Worm (Caenorhabditis elegans) whole organism, young adult: ENCODE data around the gene F29G9.1.

ENCODE experiments used
- B0035.1 ChIP-seq: sonication (generic microtip); optimal IDR thresholded peaks from 2 replicates; lab custom pipeline; 2016; ENCODE audit warnings: missing genetic modification characterization, mild to moderate bottlenecking, missing compliant biosample characterization, missing genotype, missing genetic modification reagents
- B0261.1 ChIP-seq: sonication (generic microtip); optimal IDR thresholded peaks from 2 replicates; lab custom pipeline; 2016; ENCODE audit warnings: mild to moderate bottlenecking, missing genetic modification characterization, moderate library complexity, missing compliant biosample characterization
- B0336.3 ChIP-seq: fragments of 200-800 bp; sonication (Bioruptor generic); IDR thresholded peaks from 2 replicates; pipeline ENCODE4 v1.3.6; 2022; ENCODE audit warnings: missing genetic modification characterization, missing compliant biosample characterization
- C06A6.2 ChIP-seq: fragments of 200-800 bp; sonication (Bioruptor generic); conservative IDR thresholded peaks from 2 replicates; pipeline ENCODE4 v1.3.6; 2022; ENCODE audit warnings: missing genetic modification characterization, missing compliant biosample characterization
- F22D6.2 ChIP-seq: sonication (generic microtip); optimal IDR thresholded peaks from 2 replicates; lab custom pipeline; 2016; ENCODE audit warnings: mild to moderate bottlenecking, missing genetic modification characterization, missing compliant biosample characterization
- F23B12.7 ChIP-seq: sonication (generic microtip); optimal IDR thresholded peaks from 2 replicates; lab custom pipeline; 2017; ENCODE audit warnings: missing genetic modification characterization, mild to moderate bottlenecking, missing compliant biosample characterization, antibody characterized with exemption, moderate library complexity; ENCODE audit not compliant: insufficient read depth
- F33H1.4 ChIP-seq: fragments of 200-800 bp; sonication (Bioruptor generic); IDR thresholded peaks from 2 replicates; pipeline ENCODE4 v1.3.6; 2022; ENCODE audit warnings: missing genetic modification reagents, missing genetic modification characterization, missing compliant biosample characterization
- F52B5.7 ChIP-seq: sonication (generic microtip); optimal IDR thresholded peaks from 2 replicates; lab custom pipeline; 2016; ENCODE audit warnings: mild to moderate bottlenecking, missing genetic modification characterization, missing compliant biosample characterization
- F55B11.4 ChIP-seq: sonication (generic microtip); optimal IDR thresholded peaks from 2 replicates; lab custom pipeline; 2016; ENCODE audit warnings: missing compliant biosample characterization, missing genetic modification characterization, borderline replicate concordance; ENCODE audit not compliant: insufficient read depth
- F57A8.1 ChIP-seq: fragments of 200-800 bp; sonication (Bioruptor generic); optimal IDR thresholded peaks from 2 replicates; lab custom pipeline; 2018; ENCODE audit warnings: mild to moderate bottlenecking, missing genetic modification characterization, moderate library complexity, missing compliant biosample characterization
- K11D2.4 ChIP-seq: fragments of 200-800 bp; sonication (Bioruptor generic); IDR thresholded peaks from 2 replicates; pipeline ENCODE4 v1.3.6; 2022; ENCODE audit warnings: missing genetic modification reagents, missing genetic modification characterization, missing compliant biosample characterization
- T07F8.4 ChIP-seq: sonication (generic microtip); optimal IDR thresholded peaks from 2 replicates; lab custom pipeline; 2016; ENCODE audit warnings: mild to moderate bottlenecking, missing genetic modification characterization, moderate library complexity, missing compliant biosample characterization
- Y56A3A.18 ChIP-seq: fragments of 200-800 bp; sonication (Bioruptor generic); IDR thresholded peaks from 2 replicates; pipeline ENCODE4 v1.3.6; 2022; ENCODE audit warnings: missing genetic modification reagents, missing genetic modification characterization, missing compliant biosample characterization
- Y95B8A.8 ChIP-seq: fragments of 200-800 bp; sonication (Bioruptor generic); IDR thresholded peaks from 2 replicates; pipeline ENCODE4 v1.3.6; 2022; ENCODE audit warnings: missing genetic modification reagents, missing genetic modification characterization, missing compliant biosample characterization
- akir-1 ChIP-seq: fragments of 200-800 bp; sonication (Bioruptor generic); optimal IDR thresholded peaks from 2 replicates; lab custom pipeline; 2018; ENCODE audit warnings: mild to moderate bottlenecking, missing genetic modification characterization, moderate library complexity, missing compliant biosample characterization
- aptf-3 ChIP-seq: fragments of 200-800 bp; sonication (Bioruptor generic); IDR thresholded peaks from 2 replicates; pipeline ENCODE4 v1.3.6; 2022; ENCODE audit warnings: missing genetic modification characterization, missing compliant biosample characterization
- ceh-27 ChIP-seq: fragments of 200-800 bp; sonication (Bioruptor generic); optimal IDR thresholded peaks from 2 replicates; lab custom pipeline; 2018; ENCODE audit warnings: mild to moderate bottlenecking, missing genetic modification characterization, moderate library complexity, missing compliant biosample characterization
- ceh-40 ChIP-seq: fragments of 200-800 bp; sonication (Bioruptor generic); IDR thresholded peaks from 2 replicates; pipeline ENCODE4 v1.3.6; 2022; ENCODE audit warnings: missing genetic modification characterization, missing compliant biosample characterization
- ceh-79 ChIP-seq: sonication (generic microtip); optimal IDR thresholded peaks from 2 replicates; lab custom pipeline; 2017; ENCODE audit warnings: mild to moderate bottlenecking, missing genetic modification characterization, missing compliant biosample characterization
- dpff-1 ChIP-seq: sonication (generic microtip); optimal IDR thresholded peaks from 2 replicates; lab custom pipeline; 2017; ENCODE audit warnings: mild to moderate bottlenecking, missing genetic modification characterization, missing compliant biosample characterization
- efl-1 ChIP-seq: fragments of 150-350 bp; optimal IDR thresholded peaks from 2 replicates; lab custom pipeline; 2014; ENCODE audit warnings: missing biosample characterization, missing genetic modification reagents, missing genetic modification characterization
- egl-44 ChIP-seq: fragments of 200-800 bp; sonication (Bioruptor generic); IDR thresholded peaks from 2 replicates; pipeline ENCODE4 v1.3.6; 2022; ENCODE audit warnings: missing genetic modification reagents, missing genetic modification characterization, missing compliant biosample characterization
- ekl-4 ChIP-seq: fragments of 200-800 bp; sonication (Bioruptor generic); IDR thresholded peaks from 2 replicates; pipeline ENCODE4 v1.3.6; 2022; ENCODE audit warnings: missing genetic modification reagents, missing genetic modification characterization, missing compliant biosample characterization
- him-1 ChIP-seq: sonication (generic microtip); optimal IDR thresholded peaks from 2 replicates; lab custom pipeline; 2016; ENCODE audit warnings: missing genotype, missing genetic modification reagents, missing genetic modification characterization, missing compliant biosample characterization
- hlh-26 ChIP-seq: fragments of 200-800 bp; sonication (Bioruptor generic); conservative IDR thresholded peaks from 2 replicates; pipeline ENCODE4 v1.3.6; 2022; ENCODE audit warnings: missing genetic modification reagents, missing genetic modification characterization, missing compliant biosample characterization
- hmg-1.2 ChIP-seq: fragments of 200-800 bp; sonication (Bioruptor generic); IDR thresholded peaks from 2 replicates; pipeline ENCODE4 v1.3.6; 2022; ENCODE audit warnings: missing genetic modification reagents, missing genetic modification characterization, missing compliant biosample characterization
- hmg-20 ChIP-seq: fragments of 200-800 bp; sonication (Bioruptor generic); IDR thresholded peaks from 2 replicates; pipeline ENCODE4 v1.3.6; 2022; ENCODE audit warnings: missing genetic modification reagents, missing genetic modification characterization, missing compliant biosample characterization
- lin-35 ChIP-seq, 3 experiments: fragments of 150-350 bp in 2 of 3; sonication (generic microtip) in 1 of 3; optimal IDR thresholded peaks; 2 replicates each; lab custom pipeline; 2014 to 2018; ENCODE audit warnings: missing biosample characterization in 3 of 3, missing genetic modification characterization in 3 of 3, missing genetic modification reagents in 3 of 3
- lin-54 ChIP-seq: fragments of 200-800 bp; sonication (Bioruptor generic); optimal IDR thresholded peaks from 2 replicates; lab custom pipeline; 2018; ENCODE audit warnings: mild to moderate bottlenecking, missing genetic modification characterization, missing compliant biosample characterization
- lir-1 ChIP-seq: fragments of 200-800 bp; sonication (Bioruptor generic); conservative IDR thresholded peaks from 2 replicates; pipeline ENCODE4 v1.3.6; 2022; ENCODE audit warnings: missing genetic modification reagents, missing genetic modification characterization, missing compliant biosample characterization
- lsy-27 ChIP-seq: sonication (generic microtip); optimal IDR thresholded peaks from 2 replicates; lab custom pipeline; 2017; ENCODE audit warnings: missing genetic modification characterization, mild to moderate bottlenecking, missing compliant biosample characterization, antibody characterized with exemption, missing genotype, borderline replicate concordance; ENCODE audit not compliant: insufficient read depth
- madf-3 ChIP-seq: fragments of 200-800 bp; sonication (Bioruptor generic); IDR thresholded peaks from 2 replicates; pipeline ENCODE4 v1.3.6; 2022; ENCODE audit warnings: missing genetic modification reagents, missing genetic modification characterization, missing compliant biosample characterization
- madf-6 ChIP-seq: fragments of 200-800 bp; sonication (Bioruptor generic); IDR thresholded peaks from 2 replicates; pipeline ENCODE4 v1.3.6; 2022; ENCODE audit warnings: missing genetic modification reagents, missing genetic modification characterization, missing compliant biosample characterization
- madf-8 ChIP-seq: fragments of 200-800 bp; sonication (Bioruptor generic); conservative IDR thresholded peaks from 2 replicates; pipeline ENCODE4 v1.3.6; 2022; ENCODE audit warnings: missing genetic modification reagents, missing genetic modification characterization, missing compliant biosample characterization
- mcd-1 ChIP-seq: fragments of 200-800 bp; sonication (Bioruptor generic); IDR thresholded peaks from 2 replicates; pipeline ENCODE4 v1.3.6; 2022; ENCODE audit warnings: missing genetic modification reagents, missing genetic modification characterization, missing compliant biosample characterization
- mxl-1 ChIP-seq: sonication (generic microtip); optimal IDR thresholded peaks from 2 replicates; lab custom pipeline; 2016; ENCODE audit warnings: missing genetic modification characterization, missing compliant biosample characterization
- nfya-2 ChIP-seq: fragments of 200-800 bp; sonication (Bioruptor generic); IDR thresholded peaks from 2 replicates; pipeline ENCODE4 v1.3.6; 2022; ENCODE audit warnings: missing genetic modification reagents, missing genetic modification characterization, missing compliant biosample characterization
- nhr-120 ChIP-seq: fragments of 200-800 bp; sonication (Bioruptor generic); IDR thresholded peaks from 2 replicates; pipeline ENCODE4 v1.3.6; 2022; ENCODE audit warnings: missing genetic modification characterization, missing compliant biosample characterization
- nhr-80 ChIP-seq: sonication (generic microtip); optimal IDR thresholded peaks from 2 replicates; lab custom pipeline; 2016; ENCODE audit warnings: missing genetic modification characterization, missing compliant biosample characterization
- nhr-90 ChIP-seq: sonication (generic microtip); optimal IDR thresholded peaks from 2 replicates; lab custom pipeline; 2016; ENCODE audit warnings: missing genotype, mild to moderate bottlenecking, missing genetic modification characterization, missing compliant biosample characterization
- pbrm-1 ChIP-seq: fragments of 200-800 bp; sonication (Bioruptor generic); IDR thresholded peaks from 2 replicates; pipeline ENCODE4 v1.3.6; 2022; ENCODE audit warnings: missing genetic modification reagents, missing genetic modification characterization, missing compliant biosample characterization
- rcor-1 ChIP-seq: fragments of 200-800 bp; sonication (Bioruptor generic); IDR thresholded peaks from 2 replicates; pipeline ENCODE4 v1.3.6; 2022; ENCODE audit warnings: missing genetic modification reagents, missing genetic modification characterization, missing compliant biosample characterization
- sdz-38 ChIP-seq: sonication (generic microtip); optimal IDR thresholded peaks from 2 replicates; lab custom pipeline; 2016; ENCODE audit warnings: missing genotype, missing genetic modification characterization, missing compliant biosample characterization
- sea-2 ChIP-seq: fragments of 200-800 bp; sonication (Bioruptor generic); IDR thresholded peaks from 2 replicates; pipeline ENCODE4 v1.3.6; 2022; ENCODE audit warnings: missing genetic modification characterization, missing compliant biosample characterization
- somi-1 ChIP-seq: fragments of 200-800 bp; sonication (Bioruptor generic); optimal IDR thresholded peaks from 2 replicates; lab custom pipeline; 2018; ENCODE audit warnings: mild to moderate bottlenecking, missing genetic modification characterization, missing compliant biosample characterization
- zfh-2 ChIP-seq: fragments of 200-800 bp; sonication (Bioruptor generic); conservative IDR thresholded peaks from 2 replicates; pipeline ENCODE4 v1.3.6; 2022; ENCODE audit warnings: missing genetic modification reagents, missing genetic modification characterization, missing compliant biosample characterization
- ztf-18 ChIP-seq: sonication (generic microtip); optimal IDR thresholded peaks from 2 replicates; lab custom pipeline; 2016; ENCODE audit warnings: missing genotype, mild to moderate bottlenecking, missing genetic modification characterization, missing compliant biosample characterization
- ztf-22 ChIP-seq: fragments of 200-800 bp; sonication (Bioruptor generic); optimal IDR thresholded peaks from 2 replicates; lab custom pipeline; 2018; ENCODE audit warnings: mild to moderate bottlenecking, missing genetic modification characterization, moderate library complexity, missing compliant biosample characterization
- ztf-25 ChIP-seq: fragments of 200-800 bp; sonication (Bioruptor generic); IDR thresholded peaks from 2 replicates; pipeline ENCODE4 v1.3.6; 2022; ENCODE audit warnings: missing genetic modification reagents, missing genetic modification characterization, missing compliant biosample characterization

The F29G9.1 gene

DNA sequence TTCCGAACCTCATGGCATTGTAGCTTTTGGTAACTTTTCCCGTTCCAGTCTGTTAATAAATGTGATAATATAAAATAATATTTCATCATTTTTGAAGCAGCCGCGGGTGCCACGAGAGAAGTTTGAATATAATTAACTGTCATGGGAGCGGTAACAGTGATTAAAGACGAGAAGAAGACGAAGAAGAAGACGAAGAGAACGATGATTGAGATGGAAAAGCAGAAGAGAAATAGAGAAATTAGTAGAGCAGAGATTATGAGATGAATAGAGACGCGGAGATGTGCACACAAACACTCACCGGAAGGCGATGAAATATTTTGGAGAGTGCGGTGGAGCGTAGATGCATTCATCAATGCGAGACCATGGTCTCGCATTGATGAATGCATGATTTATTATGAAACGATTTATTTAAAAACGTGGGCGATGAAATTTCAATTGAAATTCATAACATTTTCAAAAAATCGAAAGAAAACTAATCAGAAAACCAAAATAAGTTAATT is 14.3 kb downstream of the F29G9.1 start, which contains the start of gene seip-1 (continued):
- no peak for TF ChIP-seq lin-35 (GFP tag; optimal IDR thresholded peaks at IDR 0.05; lab: Kevin White, UChicago)
- no peak for TF ChIP-seq nhr-90 (tag; lab: Kevin White, UChicago)
- TF ChIP-seq dpff-1 (tag; lab: Kevin White, UChicago), result no peak
- TF ChIP-seq lir-1 (GFP tag; lab: Robert Waterston, UW), result 0 out of 2 replicates have a peak, but pooled peaks have one; percentile 16
- TF ChIP-seq C06A6.2, result no peak
- no peak for TF ChIP-seq ceh-79
- TF ChIP-seq somi-1 (GFP tag; lab: Kevin White, UChicago), result no peak
- TF ChIP-seq zfh-2, result no peak
- 0 out of 2 replicates have a peak, but pooled peaks have one; percentile 57 for TF ChIP-seq Y95B8A.8 (GFP tag; lab: Robert Waterston, UW)
- no peak for TF ChIP-seq madf-6
- TF ChIP-seq ztf-22 (GFP tag; lab: Kevin White, UChicago), result no peak
- no peak for TF ChIP-seq sea-2 (GFP tag; lab: Robert Waterston, UW)
- TF ChIP-seq aptf-3 (GFP tag; lab: Robert Waterston, UW), result no peak
- TF ChIP-seq nhr-80 (tag; lab: Kevin White, UChicago), result peak; percentile 94
- TF ChIP-seq madf-8, result no peak
- TF ChIP-seq hmg-20 (GFP tag; lab: Robert Waterston, UW), result no peak
- no peak for TF ChIP-seq him-1 (tag; lab: Kevin White, UChicago)
- peak; percentile 95 for TF ChIP-seq mcd-1 (GFP tag; lab: Robert Waterston, UW)
- TF ChIP-seq lin-54 (GFP tag; lab: Kevin White, UChicago), result no peak
- no peak for TF ChIP-seq madf-3 (GFP tag; lab: Robert Waterston, UW)
- 0 out of 2 replicates have a peak, but pooled peaks have one; percentile 33 for TF ChIP-seq ekl-4 (GFP tag; lab: Robert Waterston, UW)
- TF ChIP-seq F22D6.2 (tag; lab: Kevin White, UChicago), result no peak
- TF ChIP-seq F55B11.4 (tag; lab: Kevin White, UChicago), result no peak
- no peak for TF ChIP-seq nfya-2 (GFP tag; lab: Robert Waterston, UW)
- peak; percentile 48 for TF ChIP-seq efl-1 (GFP tag; lab: Kevin White, UChicago)
- no peak for TF ChIP-seq sdz-38 (tag; lab: Kevin White, UChicago)
- TF ChIP-seq ztf-25, result no peak
- peak; percentile 84 for TF ChIP-seq F23B12.7 (tag; lab: Kevin White, UChicago)
- TF ChIP-seq T07F8.4 (tag; lab: Kevin White, UChicago), result no peak
- TF ChIP-seq B0336.3 (GFP tag; lab: Robert Waterston, UW), result no peak
- no peak for TF ChIP-seq nhr-120 (GFP tag; lab: Robert Waterston, UW)
- no peak for TF ChIP-seq B0261.1 (tag; lab: Kevin White, UChicago)
- TF ChIP-seq hlh-26 (GFP tag; lab: Robert Waterston, UW), result no peak
- no peak for TF ChIP-seq Y56A3A.18 (GFP tag; lab: Robert Waterston, UW)
- TF ChIP-seq F57A8.1, result no peak
- TF ChIP-seq pbrm-1 (GFP tag; lab: Robert Waterston, UW), result peak; percentile 55; the same call in 1 of the 2 replicates
- TF ChIP-seq ztf-18 (tag; lab: Kevin White, UChicago), result peak; percentile 36
- TF ChIP-seq akir-1 (GFP tag; lab: Kevin White, UChicago), result no peak
- TF ChIP-seq egl-44, result 0 out of 2 replicates have a peak, but pooled peaks have one; percentile 38
- peak; percentile 61; the same call in 1 of the 2 replicates for TF ChIP-seq K11D2.4 (GFP tag; lab: Robert Waterston, UW)
- peak; percentile 62 for TF ChIP-seq rcor-1 (GFP tag; lab: Robert Waterston, UW)
- TF ChIP-seq ceh-27 (GFP tag; lab: Kevin White, UChicago), result peak; percentile 4
- TF ChIP-seq B0035.1, result no peak
- no peak for TF ChIP-seq F33H1.4
- peak; percentile 86; the same call in 1 of the 2 replicates for TF ChIP-seq hmg-1.2
- TF ChIP-seq ceh-40 (GFP tag; lab: Robert Waterston, UW), result no peak
- no peak for TF ChIP-seq lsy-27
- no peak for TF ChIP-seq F52B5.7 (tag; lab: Kevin White, UChicago)
- TF ChIP-seq mxl-1, result no peak
